Worm (Caenorhabditis elegans) whole organism, L3 larva: ENCODE data around the gene mtrr-1.

Experiments used
- R02D3.7 ChIP-seq: fragments of 150-350 bp; optimal IDR thresholded peaks from 2 replicates; lab custom pipeline; 2014; ENCODE audit warnings: missing biosample characterization, missing genetic modification characterization
- ZK546.5 ChIP-seq: sonication (generic microtip); optimal IDR thresholded peaks from 2 replicates; lab custom pipeline; 2017; ENCODE audit warnings: missing biosample characterization, missing genetic modification characterization
- ama-1 ChIP-seq: fragments of 150-350 bp; optimal IDR thresholded peaks from 2 replicates; lab custom pipeline; 2018
- ceh-16 ChIP-seq: sonication (generic microtip); optimal IDR thresholded peaks from 2 replicates; lab custom pipeline; 2017; ENCODE audit warnings: missing biosample characterization, missing genetic modification characterization
- ceh-28 ChIP-seq: fragments of 150-350 bp; optimal IDR thresholded peaks from 2 replicates; lab custom pipeline; 2014; ENCODE audit warnings: missing biosample characterization, missing genetic modification reagents, missing genetic modification characterization
- ceh-82 ChIP-seq: fragments of 150-350 bp; optimal IDR thresholded peaks from 2 replicates; lab custom pipeline; 2014; ENCODE audit warnings: missing biosample characterization, missing genetic modification characterization
- ceh-9 ChIP-seq: sonication (generic microtip); optimal IDR thresholded peaks from 2 replicates; lab custom pipeline; 2018; ENCODE audit warnings: missing biosample characterization, missing genetic modification characterization
- egl-27 ChIP-seq: sonication (generic microtip); optimal IDR thresholded peaks from 4 replicates; lab custom pipeline; 2017; ENCODE audit warnings: missing biosample characterization, missing genetic modification reagents, missing genetic modification characterization
- egl-5 ChIP-seq: fragments of 150-350 bp; optimal IDR thresholded peaks from 2 replicates; lab custom pipeline; 2017; ENCODE audit warnings: missing biosample characterization, missing genetic modification reagents, missing genetic modification characterization, inconsistent platforms
- elt-1 ChIP-seq: fragments of 150-350 bp; optimal IDR thresholded peaks from 2 replicates; lab custom pipeline; 2014; ENCODE audit warnings: missing biosample characterization, missing genetic modification characterization
- elt-2 ChIP-seq: sonication (generic microtip); optimal IDR thresholded peaks from 2 replicates; lab custom pipeline; 2016; ENCODE audit warnings: missing genetic modification reagents, mild to moderate bottlenecking, missing genetic modification characterization, missing compliant biosample characterization
- elt-3 ChIP-seq, 3 experiments: fragments of 150-350 bp in 1 of 3; sonication (generic microtip) in 2 of 3; optimal IDR thresholded peaks; 2 replicates in 2 of 3; 4 replicates in 1 of 3; lab custom pipeline; 2014 to 2017; ENCODE audit warnings: missing biosample characterization in 3 of 3, missing genetic modification characterization in 3 of 3
- eor-1 ChIP-seq, 2 experiments: fragments of 150-350 bp; optimal IDR thresholded peaks; 2 replicates each; lab custom pipeline; 2014 to 2018; ENCODE audit warnings: missing biosample characterization in 2 of 2, missing genetic modification characterization in 2 of 2
- fkh-10 ChIP-seq: sonication (generic microtip); optimal IDR thresholded peaks from 2 replicates; lab custom pipeline; 2017; ENCODE audit warnings: missing biosample characterization, missing genetic modification reagents, missing genetic modification characterization
- fkh-2 ChIP-seq: fragments of 150-350 bp; optimal IDR thresholded peaks from 2 replicates; lab custom pipeline; 2014; ENCODE audit warnings: missing biosample characterization, missing genetic modification reagents, missing genetic modification characterization
- fos-1 ChIP-seq: fragments of 150-350 bp; optimal IDR thresholded peaks from 2 replicates; lab custom pipeline; 2014; ENCODE audit warnings: missing biosample characterization, missing genetic modification characterization
- hmg-11 ChIP-seq: sonication (generic microtip); optimal IDR thresholded peaks from 2 replicates; lab custom pipeline; 2016; ENCODE audit warnings: missing genetic modification characterization, missing compliant biosample characterization
- jun-1 ChIP-seq: fragments of 150-350 bp; optimal IDR thresholded peaks from 2 replicates; lab custom pipeline; 2014; ENCODE audit warnings: missing biosample characterization, missing genetic modification reagents, missing genetic modification characterization
- mdl-1 ChIP-seq: fragments of 150-350 bp; optimal IDR thresholded peaks from 2 replicates; lab custom pipeline; 2014; ENCODE audit warnings: missing biosample characterization, missing genetic modification characterization
- mml-1 ChIP-seq: fragments of 150-350 bp; sonication (generic microtip); optimal IDR thresholded peaks from 3 replicates; lab custom pipeline; 2014; ENCODE audit warnings: missing biosample characterization, missing genetic modification characterization
- nfya-1 ChIP-seq: sonication (generic microtip); optimal IDR thresholded peaks from 2 replicates; lab custom pipeline; 2017; ENCODE audit warnings: missing genetic modification characterization, mild to moderate bottlenecking, missing compliant biosample characterization, antibody characterized with exemption, moderate library complexity; ENCODE audit not compliant: insufficient read depth
- nhr-11 ChIP-seq: fragments of 150-350 bp; optimal IDR thresholded peaks from 2 replicates; lab custom pipeline; 2014; ENCODE audit warnings: missing biosample characterization, missing genetic modification characterization
- nhr-12 ChIP-seq: fragments of 150-350 bp; optimal IDR thresholded peaks from 2 replicates; lab custom pipeline; 2014; ENCODE audit warnings: missing biosample characterization, missing genetic modification characterization
- nhr-23 ChIP-seq: fragments of 150-350 bp; optimal IDR thresholded peaks from 2 replicates; lab custom pipeline; 2014; ENCODE audit warnings: missing biosample characterization, missing genetic modification reagents, missing genetic modification characterization
- nhr-237 ChIP-seq: fragments of 150-350 bp; optimal IDR thresholded peaks from 2 replicates; lab custom pipeline; 2014; ENCODE audit warnings: missing biosample characterization, missing genetic modification characterization
- nhr-25 ChIP-seq: sonication (generic microtip); optimal IDR thresholded peaks from 2 replicates; lab custom pipeline; 2017; ENCODE audit warnings: missing biosample characterization, missing genetic modification characterization
- nhr-28 ChIP-seq: fragments of 150-350 bp; optimal IDR thresholded peaks from 2 replicates; lab custom pipeline; 2014; ENCODE audit warnings: missing biosample characterization, missing genetic modification characterization
- nhr-43 ChIP-seq: sonication (generic microtip); optimal IDR thresholded peaks from 2 replicates; lab custom pipeline; 2016; ENCODE audit warnings: mild to moderate bottlenecking, missing genetic modification characterization, missing compliant biosample characterization; ENCODE audit not compliant: poor library complexity, severe bottlenecking
- nhr-67 ChIP-seq: fragments of 150-350 bp; optimal IDR thresholded peaks from 2 replicates; lab custom pipeline; 2014; ENCODE audit warnings: missing biosample characterization, missing genetic modification characterization
- nhr-76 ChIP-seq: fragments of 150-350 bp; sonication (generic microtip); optimal IDR thresholded peaks from 5 replicates; lab custom pipeline; 2014; ENCODE audit warnings: missing biosample characterization, missing genetic modification characterization
- nhr-77 ChIP-seq: fragments of 150-350 bp; optimal IDR thresholded peaks from 2 replicates; lab custom pipeline; 2014; ENCODE audit warnings: missing biosample characterization, missing genetic modification characterization
- pha-4 ChIP-seq: fragments of 150-350 bp; optimal IDR thresholded peaks from 2 replicates; lab custom pipeline; 2014; ENCODE audit warnings: missing biosample characterization, missing genetic modification reagents, missing genetic modification characterization
- pqm-1 ChIP-seq: fragments of 150-350 bp; optimal IDR thresholded peaks from 2 replicates; lab custom pipeline; 2017; ENCODE audit warnings: missing biosample characterization, missing genetic modification characterization, inconsistent platforms
- sea-2 ChIP-seq: fragments of 150-350 bp; sonication (generic microtip); optimal IDR thresholded peaks from 4 replicates; lab custom pipeline; 2014; ENCODE audit warnings: missing biosample characterization, missing genetic modification reagents, missing genetic modification characterization
- skn-1 ChIP-seq: fragments of 150-350 bp; optimal IDR thresholded peaks from 2 replicates; lab custom pipeline; 2014; ENCODE audit warnings: missing biosample characterization, missing genetic modification characterization
- snpc-4 ChIP-seq: fragments of 150-350 bp; optimal IDR thresholded peaks from 2 replicates; lab custom pipeline; 2014; ENCODE audit warnings: missing biosample characterization, missing genetic modification characterization
- tbx-2 ChIP-seq: sonication (generic microtip); optimal IDR thresholded peaks from 2 replicates; lab custom pipeline; 2016; ENCODE audit warnings: mild to moderate bottlenecking, missing genetic modification characterization, missing compliant biosample characterization
- unc-39 ChIP-seq: sonication (generic microtip); optimal IDR thresholded peaks from 4 replicates; lab custom pipeline; 2017; ENCODE audit warnings: missing biosample characterization, missing genetic modification characterization
- unc-62 ChIP-seq: fragments of 150-350 bp; sonication (generic microtip); optimal IDR thresholded peaks from 4 replicates; lab custom pipeline; 2014; ENCODE audit warnings: missing biosample characterization, missing genetic modification reagents, missing genetic modification characterization
- zag-1 ChIP-seq: fragments of 150-350 bp; optimal IDR thresholded peaks from 2 replicates; lab custom pipeline; 2014; ENCODE audit warnings: missing biosample characterization, missing genetic modification characterization
- ztf-4 ChIP-seq: fragments of 150-350 bp; optimal IDR thresholded peaks from 2 replicates; lab custom pipeline; 2014; ENCODE audit warnings: missing biosample characterization, missing genetic modification characterization

Gene mtrr-1

DNA sequence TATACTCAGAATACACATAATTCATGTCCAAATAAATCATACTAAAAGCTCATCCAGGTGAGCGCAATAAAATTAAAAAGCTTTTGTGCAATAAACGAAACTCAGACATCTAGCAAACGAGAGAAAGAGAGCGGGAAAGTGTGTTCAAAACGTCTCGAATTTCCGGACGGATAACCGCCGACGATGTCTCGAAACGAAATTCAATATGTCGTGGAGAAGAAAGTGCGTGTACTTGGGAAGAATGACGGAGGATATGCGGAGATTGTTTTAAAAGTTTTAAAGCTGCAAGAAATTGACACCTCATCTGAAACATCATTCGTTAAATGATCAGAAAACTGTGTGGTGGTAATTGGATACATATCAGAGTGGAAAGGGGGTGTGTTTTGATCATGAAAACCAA is 29.0 kb downstream of the mtrr-1 start:
- TF ChIP-seq jun-1 (tag; lab: Kevin White, UChicago) (no peak), fos-1 (tag; lab: Kevin White, UChicago) (no peak), nfya-1 (tag; lab: Kevin White, UChicago) (no peak), ceh-9 (tag; lab: Kevin White, UChicago) (no peak), elt-3 (tag; optimal IDR thresholded peaks at IDR 0.05; lab: Kevin White, UChicago) (no peak), nhr-11 (tag; lab: Kevin White, UChicago) (no peak), snpc-4 (tag; lab: Kevin White, UChicago) (no peak), R02D3.7 (no peak), nhr-237 (tag; lab: Kevin White, UChicago) (no peak), tbx-2 (tag; lab: Kevin White, UChicago) (no peak), nhr-43 (no peak), unc-39 (tag; lab: Kevin White, UChicago) (no peak), ceh-28 (tag; lab: Kevin White, UChicago) (no peak), fkh-10 (GFP tag; lab: Kevin White, UChicago) (no peak)
- TF ChIP-seq, all 47 proteins: peak for 0

- no peak for TF ChIP-seq hmg-11 (tag; lab: Kevin White, UChicago)
- TF ChIP-seq unc-62 (GFP tag; lab: Kevin White, UChicago): peak; percentile 59
- peak; percentile 1 for TF ChIP-seq nfya-1 (tag; lab: Kevin White, UChicago)
- no peak for TF ChIP-seq tbx-2 (tag; lab: Kevin White, UChicago)
- TF ChIP-seq, all 47 proteins: peak for 2
Observed at ce11 chrII:9315692-9316091, 29.9 kb downstream of the mtrr-1 start.

ce11 chrII:9316801-9317200 is 31.0 kb downstream of the mtrr-1 start:
- TF ChIP-seq hmg-11 (tag; lab: Kevin White, UChicago) (no peak), nhr-25 (no peak)

- TF ChIP-seq pqm-1 (no peak), fos-1 (tag; lab: Kevin White, UChicago) (no peak), pha-4 (tag; lab: Kevin White, UChicago) (peak; percentile 70), elt-2 (tag; lab: Kevin White, UChicago) (peak; percentile 8), nfya-1 (tag; lab: Kevin White, UChicago) (peak; percentile 41)
Observed at ce11 chrII:9319058-9319915, 33.5 kb downstream of the mtrr-1 start, which contains the start of the genes csa-1 and wdfy-2. Gene csa-1, minus strand, starts transcription at chrII:9319726. Gene wdfy-2, plus strand, starts transcription at chrII:9319865.

- TF ChIP-seq egl-5 (no peak), jun-1 (tag; lab: Kevin White, UChicago) (no peak), tbx-2 (tag; lab: Kevin White, UChicago) (no peak), fkh-10 (GFP tag; lab: Kevin White, UChicago) (peak; percentile 23), ceh-82 (tag; lab: Kevin White, UChicago) (no peak), nhr-11 (tag; lab: Kevin White, UChicago) (no peak), nfya-1 (tag; lab: Kevin White, UChicago) (peak; percentile 54), ZK546.5 (tag; lab: Kevin White, UChicago) (no peak), nhr-67 (tag; lab: Kevin White, UChicago) (no peak), elt-2 (tag; lab: Kevin White, UChicago) (peak; percentile 2), nhr-77 (tag; lab: Kevin White, UChicago) (no peak), nhr-43 (no peak), skn-1 (tag; lab: Kevin White, UChicago) (no peak), ama-1 (lab: Kevin White, UChicago) (no peak), R02D3.7 (peak; percentile 46), nhr-76 (tag; lab: Kevin White, UChicago) (no peak), eor-1 (tag; optimal IDR thresholded peaks at IDR 0.05; lab: Kevin White, UChicago) (no peak), pha-4 (tag; lab: Kevin White, UChicago) (peak; percentile 53), ztf-4 (tag; lab: Kevin White, UChicago) (no peak), mdl-1 (tag; lab: Kevin White, UChicago) (no peak), nhr-12 (tag; lab: Kevin White, UChicago) (no peak), zag-1 (tag; lab: Kevin White, UChicago) (no peak), nhr-23 (tag; lab: Kevin White, UChicago) (no peak), snpc-4 (tag; lab: Kevin White, UChicago) (no peak), fkh-2 (tag; lab: Kevin White, UChicago) (no peak), unc-39 (tag; lab: Kevin White, UChicago) (no peak), ceh-9 (tag; lab: Kevin White, UChicago) (no peak), hmg-11 (tag; lab: Kevin White, UChicago) (peak; percentile 51), elt-1 (tag; lab: Kevin White, UChicago) (no peak), nhr-28 (tag; lab: Kevin White, UChicago) (no peak), mml-1 (tag; lab: Kevin White, UChicago) (no peak), egl-27 (tag; lab: Kevin White, UChicago) (no peak), sea-2 (GFP tag; lab: Kevin White, UChicago) (no peak), ceh-16 (tag; lab: Kevin White, UChicago) (no peak)
Observed at ce11 chrII:9322870-9323349, 37.1 kb downstream of the mtrr-1 start, which contains the start of gene rab-39. Gene rab-39, minus strand, starts transcription at chrII:9322920.
